Fruit fly (Drosophila melanogaster) whole organism: ENCODE results near the gene ctp.

ENCODE experiments used
- Dll ChIP-seq: fragments of >200 bp; optimal IDR thresholded peaks from 2 replicates; lab custom pipeline; 2017
- EcR ChIP-seq, 2 experiments: fragments of >200 bp; optimal IDR thresholded peaks; 2 replicates each; lab custom pipeline; 2017; ENCODE audit warnings: missing biosample characterization in 2 of 2, missing genetic modification characterization in 2 of 2, missing genetic modification reagents in 2 of 2
- pan ChIP-seq: fragments of >200 bp; optimal IDR thresholded peaks from 2 replicates; lab custom pipeline; 2017
- psq ChIP-seq: fragments of >200 bp; optimal IDR thresholded peaks from 2 replicates; lab custom pipeline; 2017
- usp ChIP-seq: fragments of >200 bp; optimal IDR thresholded peaks from 2 replicates; lab custom pipeline; 2017; ENCODE audit warnings: missing biosample characterization, missing genetic modification characterization, mixed read lengths

DNA sequence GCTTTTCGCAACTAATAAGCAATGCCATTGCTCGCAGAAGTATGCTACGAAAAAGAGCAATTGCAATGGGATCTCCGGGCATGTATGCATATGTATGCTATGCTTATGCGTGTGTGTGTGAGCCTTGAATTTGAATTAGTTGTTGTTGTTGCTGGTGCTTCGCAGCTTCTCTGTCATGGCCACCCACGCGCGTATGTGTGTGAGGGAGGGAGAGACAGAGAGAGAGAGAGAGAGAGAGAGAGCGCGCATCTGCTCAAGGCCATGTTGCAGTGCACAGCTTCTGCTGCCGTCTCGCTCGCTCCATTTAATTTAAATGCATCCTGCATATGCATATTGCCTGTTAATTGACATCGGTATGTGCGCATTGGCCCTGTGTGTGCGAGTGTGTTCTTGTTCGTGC lies 3.2 kb downstream of the ctp start:
- TF ChIP-seq psq (lab: Kevin White, UChicago) (no peak), pan (lab: Kevin White, UChicago) (no peak), Dll (no peak), usp (GFP tag; lab: Kevin White, UChicago) (no peak), EcR (GFP tag; optimal IDR thresholded peaks at IDR 0.05; lab: Kevin White, UChicago) (no peak)
